Worm (Caenorhabditis elegans) whole organism, L4 larva: Measurements from ENCODE around the gene lias-1.

ENCODE experiments used
- F37D6.2 ChIP-seq: sonication (generic microtip); optimal IDR thresholded peaks from 2 replicates; lab custom pipeline; 2016; ENCODE audit warnings: mild to moderate bottlenecking, missing genetic modification characterization, missing compliant biosample characterization
- F44E2.7 ChIP-seq: fragments of 200-800 bp; sonication (Bioruptor generic); IDR thresholded peaks from 2 replicates; pipeline ENCODE4 v2.1.2; 2022; ENCODE audit warnings: missing genetic modification characterization, missing compliant biosample characterization
- F49E8.2 ChIP-seq: sonication (generic microtip); optimal IDR thresholded peaks from 2 replicates; lab custom pipeline; 2016; ENCODE audit warnings: missing compliant biosample characterization, mild to moderate bottlenecking, missing genetic modification characterization, borderline replicate concordance
- R02D3.7 ChIP-seq: fragments of 150-350 bp; sonication (generic microtip); optimal IDR thresholded peaks from 3 replicates; lab custom pipeline; 2014; ENCODE audit warnings: missing biosample characterization, missing genetic modification characterization
- Y48G9A.11 ChIP-seq: fragments of 200-800 bp; sonication (Bioruptor generic); IDR thresholded peaks from 2 replicates; pipeline ENCODE4 v1.3.6; 2022; ENCODE audit warnings: missing genetic modification reagents, missing genetic modification characterization, missing compliant biosample characterization
- aha-1 ChIP-seq: fragments of 150-350 bp; peaks from one replicate; lab custom pipeline; 2014; ENCODE audit warnings: missing biosample characterization, missing genetic modification characterization
- ama-1 ChIP-seq: fragments of 150-350 bp; optimal IDR thresholded peaks from 2 replicates; lab custom pipeline; 2014; ENCODE audit warnings: inconsistent platforms, mixed read lengths
- arid-1 ChIP-seq: fragments of 200-800 bp; sonication (Bioruptor generic); conservative IDR thresholded peaks from 2 replicates; pipeline ENCODE4 v1.3.6; 2022; ENCODE audit warnings: missing genetic modification reagents, missing genetic modification characterization, missing compliant biosample characterization
- ces-1 ChIP-seq: fragments of 150-350 bp; sonication (generic microtip); optimal IDR thresholded peaks from 4 replicates; lab custom pipeline; 2014; ENCODE audit warnings: missing biosample characterization, missing genetic modification reagents, missing genetic modification characterization
- cey-2 ChIP-seq: sonication (generic microtip); optimal IDR thresholded peaks from 3 replicates; lab custom pipeline; 2017; ENCODE audit warnings: missing genetic modification characterization, mild to moderate bottlenecking, missing compliant biosample characterization, antibody characterized with exemption, borderline replicate concordance; ENCODE audit not compliant: insufficient read depth
- daf-8 ChIP-seq: fragments of 200-800 bp; sonication (Bioruptor generic); IDR thresholded peaks from 2 replicates; pipeline ENCODE4 v1.3.6; 2022; ENCODE audit warnings: missing genetic modification characterization, missing compliant biosample characterization
- dmd-6 ChIP-seq: fragments of 200-800 bp; sonication (Bioruptor generic); IDR thresholded peaks from 2 replicates; pipeline ENCODE4 v1.3.6; 2022; ENCODE audit warnings: missing genetic modification reagents, missing genetic modification characterization, missing compliant biosample characterization
- dmd-8 ChIP-seq: fragments of 200-800 bp; sonication (Bioruptor generic); IDR thresholded peaks from 2 replicates; pipeline ENCODE4 v1.3.6; 2022; ENCODE audit warnings: missing genetic modification characterization, missing compliant biosample characterization
- dmd-9 ChIP-seq: fragments of 200-800 bp; sonication (Bioruptor generic); IDR thresholded peaks from 2 replicates; pipeline ENCODE4 v1.3.6; 2022; ENCODE audit warnings: missing genetic modification reagents, missing genetic modification characterization, missing compliant biosample characterization
- duxl-1 ChIP-seq: sonication (generic microtip); optimal IDR thresholded peaks from 2 replicates; lab custom pipeline; 2016; ENCODE audit warnings: mild to moderate bottlenecking, missing genetic modification characterization, moderate library complexity, missing compliant biosample characterization; ENCODE audit not compliant: poor library complexity
- dve-1 ChIP-seq: sonication (generic microtip); optimal IDR thresholded peaks from 2 replicates; lab custom pipeline; 2017; ENCODE audit warnings: antibody characterized with exemption, mild to moderate bottlenecking, missing genetic modification characterization, missing compliant biosample characterization; ENCODE audit not compliant: insufficient read depth
- egl-27 ChIP-seq: sonication (generic microtip); optimal IDR thresholded peaks from 3 replicates; lab custom pipeline; 2017; ENCODE audit warnings: missing biosample characterization, missing genetic modification reagents, missing genetic modification characterization
- fkh-10 ChIP-seq: fragments of 150-350 bp; optimal IDR thresholded peaks from 2 replicates; lab custom pipeline; 2014; ENCODE audit warnings: missing biosample characterization, missing genetic modification reagents, missing genetic modification characterization
- hif-1 ChIP-seq, 2 experiments: sonication (generic microtip); optimal IDR thresholded peaks; 2 replicates each; lab custom pipeline; 2016 to 2017; ENCODE audit warnings: missing compliant biosample characterization in 2 of 2, missing genetic modification characterization in 2 of 2, missing genetic modification reagents in 2 of 2, missing genotype in 2 of 2, mild to moderate bottlenecking in 1 of 2
- hlh-30 ChIP-seq: sonication (generic microtip); optimal IDR thresholded peaks from 2 replicates; lab custom pipeline; 2017; ENCODE audit warnings: antibody characterized with exemption, mild to moderate bottlenecking, missing genetic modification characterization, missing compliant biosample characterization; ENCODE audit not compliant: insufficient read depth
- hmg-1.1 ChIP-seq: fragments of 200-800 bp; sonication (Bioruptor generic); IDR thresholded peaks from 2 replicates; pipeline ENCODE4 v1.3.6; 2022; ENCODE audit warnings: missing genetic modification reagents, missing genetic modification characterization, missing compliant biosample characterization
- jun-1 ChIP-seq: fragments of 150-350 bp; optimal IDR thresholded peaks from 2 replicates; lab custom pipeline; 2014; ENCODE audit warnings: missing biosample characterization, missing genetic modification reagents, missing genetic modification characterization
- lin-1 ChIP-seq: fragments of 200-800 bp; sonication (Bioruptor generic); IDR thresholded peaks from 2 replicates; pipeline ENCODE4 v1.3.6; 2022; ENCODE audit warnings: missing genetic modification reagents, missing genetic modification characterization, missing compliant biosample characterization
- lin-15B ChIP-seq: fragments of 150-350 bp; sonication (generic microtip); optimal IDR thresholded peaks from 3 replicates; lab custom pipeline; 2014; ENCODE audit warnings: missing biosample characterization, missing genetic modification characterization
- lin-38 ChIP-seq: fragments of 200-800 bp; sonication (Bioruptor generic); IDR thresholded peaks from 2 replicates; pipeline ENCODE4 v1.3.6; 2022; ENCODE audit warnings: missing genetic modification reagents, missing genetic modification characterization, missing compliant biosample characterization
- lin-39 ChIP-seq: fragments of 150-350 bp; optimal IDR thresholded peaks from 2 replicates; lab custom pipeline; 2014; ENCODE audit warnings: missing biosample characterization, missing genetic modification reagents, missing genetic modification characterization
- mep-1 ChIP-seq: fragments of 150-350 bp; sonication (generic microtip); optimal IDR thresholded peaks from 3 replicates; lab custom pipeline; 2014; ENCODE audit warnings: missing biosample characterization, missing genetic modification characterization
- mes-2 ChIP-seq: sonication (generic microtip); optimal IDR thresholded peaks from 2 replicates; lab custom pipeline; 2016; ENCODE audit warnings: missing genotype, mild to moderate bottlenecking, missing genetic modification characterization, missing compliant biosample characterization; ENCODE audit not compliant: poor library complexity, severe bottlenecking
- mxl-3 ChIP-seq: fragments of 200-800 bp; sonication (Bioruptor generic); optimal IDR thresholded peaks from 2 replicates; lab custom pipeline; 2018; ENCODE audit warnings: mild to moderate bottlenecking, missing genetic modification characterization, missing compliant biosample characterization
- nhr-11 ChIP-seq: fragments of 150-350 bp; optimal IDR thresholded peaks from 2 replicates; lab custom pipeline; 2014; ENCODE audit warnings: missing biosample characterization, missing genetic modification characterization
- nhr-111 ChIP-seq: fragments of 200-800 bp; sonication (Bioruptor generic); optimal IDR thresholded peaks from 2 replicates; lab custom pipeline; 2018; ENCODE audit warnings: mild to moderate bottlenecking, missing genetic modification characterization, missing compliant biosample characterization
- nhr-237 ChIP-seq: sonication (generic microtip); optimal IDR thresholded peaks from 2 replicates; lab custom pipeline; 2017; ENCODE audit warnings: missing biosample characterization, missing genetic modification characterization
- nhr-28 ChIP-seq: fragments of 150-350 bp; optimal IDR thresholded peaks from 2 replicates; lab custom pipeline; 2014; ENCODE audit warnings: missing biosample characterization, missing genetic modification characterization
- nhr-42 ChIP-seq: fragments of 200-800 bp; sonication (Bioruptor generic); IDR thresholded peaks from 2 replicates; pipeline ENCODE4 v1.3.6; 2022; ENCODE audit warnings: missing genetic modification characterization, missing compliant biosample characterization
- php-3 ChIP-seq: fragments of 200-800 bp; sonication (Bioruptor generic); IDR thresholded peaks from 2 replicates; pipeline ENCODE4 v1.3.6; 2022; ENCODE audit warnings: missing genetic modification reagents, missing genetic modification characterization, missing compliant biosample characterization
- rbr-2 ChIP-seq: sonication (generic microtip); optimal IDR thresholded peaks from 2 replicates; lab custom pipeline; 2016; ENCODE audit warnings: missing genotype, missing genetic modification characterization, missing compliant biosample characterization
- sdz-12 ChIP-seq: fragments of 200-800 bp; sonication (Bioruptor generic); optimal IDR thresholded peaks from 2 replicates; lab custom pipeline; 2018; ENCODE audit warnings: mild to moderate bottlenecking, missing genetic modification characterization, missing compliant biosample characterization
- set-16 ChIP-seq: fragments of 200-800 bp; sonication (Bioruptor generic); IDR thresholded peaks from 2 replicates; pipeline ENCODE4 v1.3.6; 2022; ENCODE audit warnings: missing genetic modification reagents, missing genetic modification characterization, missing compliant biosample characterization
- skn-1 ChIP-seq: fragments of 150-350 bp; optimal IDR thresholded peaks from 2 replicates; lab custom pipeline; 2014; ENCODE audit warnings: missing biosample characterization, missing genetic modification characterization
- spr-1 ChIP-seq: sonication (generic microtip); optimal IDR thresholded peaks from 2 replicates; lab custom pipeline; 2016; ENCODE audit warnings: mild to moderate bottlenecking, missing genetic modification characterization, missing compliant biosample characterization
- tag-97 ChIP-seq: fragments of 200-800 bp; sonication (Bioruptor generic); IDR thresholded peaks from 2 replicates; pipeline ENCODE4 v1.3.6; 2022; ENCODE audit warnings: missing genetic modification characterization, missing compliant biosample characterization
- tra-1 ChIP-seq: fragments of 200-800 bp; sonication (Bioruptor generic); IDR thresholded peaks from 2 replicates; pipeline ENCODE4 v1.3.6; 2022; ENCODE audit warnings: missing genetic modification reagents, missing genetic modification characterization, missing compliant biosample characterization
- unc-62 ChIP-seq, 3 experiments: fragments of 150-350 bp in 1 of 3; sonication (generic microtip); optimal IDR thresholded peaks in 2 of 3; peaks in 1 of 3; 1 replicate in 1 of 3; 2 replicates in 2 of 3; lab custom pipeline; 2014 to 2017; ENCODE audit warnings: missing biosample characterization in 3 of 3, missing genetic modification characterization in 3 of 3, missing genetic modification reagents in 3 of 3, missing genotype in 1 of 3
- zfp-3 ChIP-seq: fragments of 200-800 bp; sonication (Bioruptor generic); conservative IDR thresholded peaks from 2 replicates; pipeline ENCODE4 v1.3.6; 2022; ENCODE audit warnings: missing genetic modification reagents, missing genetic modification characterization, missing compliant biosample characterization
- ztf-7 ChIP-seq: fragments of 150-350 bp; optimal IDR thresholded peaks from 2 replicates; lab custom pipeline; 2014; ENCODE audit warnings: missing biosample characterization, missing genetic modification characterization

lias-1 gene

ce11 chrIII:3471403-3472053 lies 33.4 kb downstream of the lias-1 start, which contains the start of gene rsu-1 (continued):
- no peak for TF ChIP-seq R02D3.7 (tag; lab: Kevin White, UChicago)
- no peak for TF ChIP-seq sdz-12 (GFP tag; lab: Kevin White, UChicago)
- TF ChIP-seq set-16: no peak
- TF ChIP-seq hmg-1.1 (GFP tag; lab: Robert Waterston, UW): peak; percentile 84
- TF ChIP-seq tra-1 (GFP tag; lab: Robert Waterston, UW): 0 out of 2 replicates have a peak, but pooled peaks have one; percentile 25
- peak; percentile 10 for TF ChIP-seq hlh-30 (tag; lab: Kevin White, UChicago)
- no peak for TF ChIP-seq dmd-8 (GFP tag; lab: Robert Waterston, UW)
- TF ChIP-seq egl-27: no peak
- no peak for TF ChIP-seq unc-62 (GFP tag; optimal IDR thresholded peaks at IDR 0.05 in 1 of 2; lab: Kevin White, UChicago)
- TF ChIP-seq unc-62 (tag; optimal IDR thresholded peaks at IDR 0.05; lab: Kevin White, UChicago): no peak
- TF ChIP-seq hif-1 (tag; optimal IDR thresholded peaks at IDR 0.05; lab: Kevin White, UChicago): peak in 1 of 2 experiments; percentile 3
- no peak for TF ChIP-seq nhr-42 (GFP tag; lab: Robert Waterston, UW)
- TF ChIP-seq F49E8.2 (tag; lab: Kevin White, UChicago): no peak
- TF ChIP-seq nhr-111 (GFP tag; lab: Kevin White, UChicago): no peak
- no peak for TF ChIP-seq zfp-3 (GFP tag; lab: Robert Waterston, UW)
- TF ChIP-seq cey-2: no peak
- TF ChIP-seq ztf-7: peak; percentile 8
- TF ChIP-seq tag-97 (GFP tag; lab: Robert Waterston, UW): no peak
- peak; percentile 66 for TF ChIP-seq rbr-2 (tag; lab: Kevin White, UChicago)
- peak; percentile 70 for TF ChIP-seq dve-1
- peak; percentile 72 for TF ChIP-seq aha-1 (tag; lab: Kevin White, UChicago)
- TF ChIP-seq nhr-11: peak; percentile 4
- TF ChIP-seq php-3 (GFP tag; lab: Robert Waterston, UW): no peak
- no peak for TF ChIP-seq dmd-9 (GFP tag; lab: Robert Waterston, UW)
- TF ChIP-seq arid-1 (GFP tag; lab: Robert Waterston, UW): 0 out of 2 replicates have a peak, but pooled peaks have one; percentile 35
- peak; percentile 26 for TF ChIP-seq duxl-1 (tag; lab: Kevin White, UChicago)
- peak; percentile 63 for TF ChIP-seq dmd-6 (GFP tag; lab: Robert Waterston, UW)
- no peak for TF ChIP-seq lin-39 (tag; lab: Kevin White, UChicago)
- no peak for TF ChIP-seq daf-8 (GFP tag; lab: Robert Waterston, UW)
- no peak for TF ChIP-seq lin-1
- TF ChIP-seq lin-38 (GFP tag; lab: Robert Waterston, UW): peak; percentile 41
- TF ChIP-seq mxl-3 (GFP tag; lab: Kevin White, UChicago): peak; percentile 16
- TF ChIP-seq lin-15B: no peak
- TF ChIP-seq skn-1: no peak
- TF ChIP-seq fkh-10 (GFP tag; lab: Kevin White, UChicago): peak; percentile 1
- no peak for TF ChIP-seq ces-1 (GFP tag; lab: Kevin White, UChicago)
- peak; percentile 73 for TF ChIP-seq mes-2 (tag; lab: Kevin White, UChicago)
- no peak for TF ChIP-seq F37D6.2 (tag; lab: Kevin White, UChicago)
- peak; percentile 86 for TF ChIP-seq nhr-28 (tag; lab: Kevin White, UChicago)
- no peak for TF ChIP-seq ama-1
- no peak for TF ChIP-seq Y48G9A.11
- TF ChIP-seq nhr-237 (tag; lab: Kevin White, UChicago): no peak
- no peak for TF ChIP-seq jun-1 (tag; lab: Kevin White, UChicago)
- TF ChIP-seq mep-1 (tag; lab: Kevin White, UChicago): peak; percentile 77
- peak; percentile 68 for TF ChIP-seq spr-1 (tag; lab: Kevin White, UChicago)
- TF ChIP-seq F44E2.7: no peak
